Worm (Caenorhabditis elegans): ENCODE measurements around the gene C52E2.5.
"Not testable (repeated sequence)": the region's sequence is repeated elsewhere in the genome, so short reads cannot be mapped to it uniquely, and the experiment has no call there.

C52E2.5 gene

ce11 chrII:1875658-1876057 is 32.9 kb upstream of the C52E2.5 start, which contains the start of gene math-13:
Gene math-13 (plus strand): TSS chrII:1875958.
- TF ChIP-seq flt-1 (GFP tag; IDR thresholded peaks at IDR 0.05) (no peak), sea-1 (GFP tag; conservative IDR thresholded peaks at IDR 0.05) (no peak), hnd-1 (tag; optimal IDR thresholded peaks at IDR 0.05) (no peak), tbx-11 (GFP tag; IDR thresholded peaks at IDR 0.05) (no peak), hmbx-1 (tag; optimal IDR thresholded peaks at IDR 0.05) (no peak), aly-1 (tag; optimal IDR thresholded peaks at IDR 0.05) (no peak), B0310.2 (tag; optimal IDR thresholded peaks at IDR 0.05) (no peak), tra-4 (tag; optimal IDR thresholded peaks at IDR 0.05) (no peak), ceh-36 (tag; optimal IDR thresholded peaks at IDR 0.05) (no peak), ama-1 (optimal IDR thresholded peaks at IDR 0.05) (no peak), ceh-13 (GFP tag; optimal IDR thresholded peaks at IDR 0.05) (no peak), pes-1 (GFP tag; IDR thresholded peaks at IDR 0.05) (no peak), scrt-1 (GFP tag; IDR thresholded peaks at IDR 0.05) (no peak), hmg-4 (GFP tag; optimal IDR thresholded peaks at IDR 0.05) (no peak), F13C5.2 (tag; optimal IDR thresholded peaks at IDR 0.05) (no peak), ets-7 (tag; optimal IDR thresholded peaks at IDR 0.05) (no peak), tbx-37 (GFP tag; conservative IDR thresholded peaks at IDR 0.05) (no peak)

- TF ChIP-seq ama-1 (optimal IDR thresholded peaks at IDR 0.05) (no peak), aly-1 (tag; optimal IDR thresholded peaks at IDR 0.05) (no peak), tbx-37 (GFP tag; conservative IDR thresholded peaks at IDR 0.05) (no peak), ceh-36 (tag; optimal IDR thresholded peaks at IDR 0.05) (no peak)
These were observed 28.3 kb upstream of the C52E2.5 start, which contains the start of gene math-10 for ce11 chrII:1870875-1871592. Gene math-10 (plus strand): TSS chrII:1871542.

ce11 chrII:1869120-1869519 is 26.4 kb upstream of the C52E2.5 start, which contains the start of gene math-14:
Gene math-14 (plus strand): TSS chrII:1869420.
- TF ChIP-seq ceh-36 (tag; optimal IDR thresholded peaks at IDR 0.05) (no peak), tbx-37 (GFP tag; conservative IDR thresholded peaks at IDR 0.05) (no peak), ceh-13 (GFP tag; optimal IDR thresholded peaks at IDR 0.05) (no peak), aly-1 (tag; optimal IDR thresholded peaks at IDR 0.05) (no peak), hmbx-1 (tag; optimal IDR thresholded peaks at IDR 0.05) (no peak), tra-4 (tag; optimal IDR thresholded peaks at IDR 0.05) (no peak), ama-1 (optimal IDR thresholded peaks at IDR 0.05) (no peak), B0310.2 (tag; optimal IDR thresholded peaks at IDR 0.05) (no peak), scrt-1 (GFP tag; IDR thresholded peaks at IDR 0.05) (no peak), flt-1 (GFP tag; IDR thresholded peaks at IDR 0.05) (no peak), tbx-11 (GFP tag; IDR thresholded peaks at IDR 0.05) (no peak), pes-1 (GFP tag; IDR thresholded peaks at IDR 0.05) (no peak), hnd-1 (tag; optimal IDR thresholded peaks at IDR 0.05) (no peak)

ce11 chrII:1865683-1866431 is 23.1 kb upstream of the C52E2.5 start, which contains the start of gene math-15:
Gene math-15 (plus strand): TSS chrII:1866381.
- TF ChIP-seq flt-1 (GFP tag; IDR thresholded peaks at IDR 0.05): no peak
- TF ChIP-seq aly-1 (tag; optimal IDR thresholded peaks at IDR 0.05): no peak
- no peak for TF ChIP-seq pes-1 (GFP tag; IDR thresholded peaks at IDR 0.05)
- no peak for TF ChIP-seq tra-4 (tag; optimal IDR thresholded peaks at IDR 0.05)
- no peak for TF ChIP-seq F13C5.2 (tag; optimal IDR thresholded peaks at IDR 0.05)
- no peak for TF ChIP-seq ets-7 (tag; optimal IDR thresholded peaks at IDR 0.05)
- TF ChIP-seq B0310.2 (tag; optimal IDR thresholded peaks at IDR 0.05): no peak
- no peak for TF ChIP-seq hmbx-1 (tag; optimal IDR thresholded peaks at IDR 0.05)
- TF ChIP-seq hmg-4 (GFP tag; optimal IDR thresholded peaks at IDR 0.05): no peak
- TF ChIP-seq tbx-37 (GFP tag; conservative IDR thresholded peaks at IDR 0.05): no peak
- no peak for TF ChIP-seq scrt-1 (GFP tag; IDR thresholded peaks at IDR 0.05)

ce11 chrII:1864278-1864677 is 21.5 kb upstream of the C52E2.5 start, which contains the start of gene C16C4.17:
Gene C16C4.17 (plus strand): TSS chrII:1864578.
- TF ChIP-seq ama-1 (optimal IDR thresholded peaks at IDR 0.05) (no peak), ceh-13 (GFP tag; optimal IDR thresholded peaks at IDR 0.05) (no peak), ets-7 (tag; optimal IDR thresholded peaks at IDR 0.05) (no peak), sea-1 (GFP tag; conservative IDR thresholded peaks at IDR 0.05) (no peak), B0310.2 (tag; optimal IDR thresholded peaks at IDR 0.05) (no peak), tbx-11 (GFP tag; IDR thresholded peaks at IDR 0.05) (no peak), flt-1 (GFP tag; IDR thresholded peaks at IDR 0.05) (no peak), ceh-36 (tag; optimal IDR thresholded peaks at IDR 0.05) (no peak), hmg-4 (GFP tag; optimal IDR thresholded peaks at IDR 0.05) (no peak), scrt-1 (GFP tag; IDR thresholded peaks at IDR 0.05) (no peak), tra-4 (tag; optimal IDR thresholded peaks at IDR 0.05) (no peak), hnd-1 (tag; optimal IDR thresholded peaks at IDR 0.05) (no peak), tbx-37 (GFP tag; conservative IDR thresholded peaks at IDR 0.05) (no peak), hmbx-1 (tag; optimal IDR thresholded peaks at IDR 0.05) (no peak), pes-1 (GFP tag; IDR thresholded peaks at IDR 0.05) (no peak), F13C5.2 (tag; optimal IDR thresholded peaks at IDR 0.05) (no peak), aly-1 (tag; optimal IDR thresholded peaks at IDR 0.05) (no peak)

- not testable (repeated sequence) for TF ChIP-seq tra-4, F13C5.2, aly-1 (tag; optimal IDR thresholded peaks at IDR 0.05)
These were observed 19.6 kb upstream of the C52E2.5 start, which contains the start of gene fbxb-98 for ce11 chrII:1862334-1862733. Gene fbxb-98 (plus strand): TSS chrII:1862634.

ce11 chrII:1861285-1861793 is 18.6 kb upstream of the C52E2.5 start, which contains the start of gene C16C4.18:
Gene C16C4.18 (minus strand): TSS chrII:1861335.
- not testable (repeated sequence) for TF ChIP-seq aly-1 (tag; optimal IDR thresholded peaks at IDR 0.05); pes-1 (GFP tag; IDR thresholded peaks at IDR 0.05); B0310.2 (tag; optimal IDR thresholded peaks at IDR 0.05)

Measured in whole organism, early embryonic.